Fruit fly (Drosophila melanogaster) whole organism, adult: ENCODE measurements around the gene Bx42.

Experiments
- CG11617 ChIP-seq: fragments of 200-800 bp; sonication (Bioruptor generic); optimal IDR thresholded peaks from 2 replicates; lab custom pipeline; 2017; ENCODE audit warnings: mild to moderate bottlenecking, missing biosample characterization, missing genetic modification reagents, missing genetic modification characterization
- CG12768 ChIP-seq: fragments of 200-800 bp; sonication (Bioruptor generic); optimal IDR thresholded peaks from 2 replicates; lab custom pipeline; 2017; ENCODE audit warnings: missing biosample characterization, missing genetic modification characterization, mild to moderate bottlenecking, moderate library complexity, missing genetic modification reagents
- CG33017 ChIP-seq: fragments of 200-800 bp; sonication (Bioruptor generic); optimal IDR thresholded peaks from 2 replicates; lab custom pipeline; 2018; ENCODE audit warnings: missing biosample characterization, mild to moderate bottlenecking, missing genetic modification characterization, moderate library complexity
- CG7101 ChIP-seq: fragments of 200-800 bp; sonication (Bioruptor generic); optimal IDR thresholded peaks from 2 replicates; lab custom pipeline; 2018; ENCODE audit warnings: missing biosample characterization, mild to moderate bottlenecking, missing genetic modification characterization, moderate library complexity
- Clk ChIP-seq: fragments of 200-800 bp; sonication (Bioruptor generic); optimal IDR thresholded peaks from 2 replicates; lab custom pipeline; 2017; ENCODE audit warnings: missing biosample characterization, missing genetic modification characterization
- cic ChIP-seq: fragments of 200-800 bp; sonication (Bioruptor generic); optimal IDR thresholded peaks from 2 replicates; lab custom pipeline; 2017; ENCODE audit warnings: missing biosample characterization, mild to moderate bottlenecking, missing genetic modification characterization, moderate library complexity
- cnc ChIP-seq, 2 experiments: fragments of >200 bp; optimal IDR thresholded peaks; 2 replicates each; lab custom pipeline; 2017
- kay ChIP-seq: fragments of 200-800 bp; sonication (Bioruptor generic); peaks from one replicate; lab custom pipeline; 2016; ENCODE audit warnings: missing biosample characterization, missing genetic modification characterization, borderline replicate concordance
- ovo ChIP-seq: fragments of 200-800 bp; sonication (Bioruptor generic); optimal IDR thresholded peaks from 2 replicates; lab custom pipeline; 2016; ENCODE audit warnings: missing biosample characterization, missing genetic modification characterization

DNA sequence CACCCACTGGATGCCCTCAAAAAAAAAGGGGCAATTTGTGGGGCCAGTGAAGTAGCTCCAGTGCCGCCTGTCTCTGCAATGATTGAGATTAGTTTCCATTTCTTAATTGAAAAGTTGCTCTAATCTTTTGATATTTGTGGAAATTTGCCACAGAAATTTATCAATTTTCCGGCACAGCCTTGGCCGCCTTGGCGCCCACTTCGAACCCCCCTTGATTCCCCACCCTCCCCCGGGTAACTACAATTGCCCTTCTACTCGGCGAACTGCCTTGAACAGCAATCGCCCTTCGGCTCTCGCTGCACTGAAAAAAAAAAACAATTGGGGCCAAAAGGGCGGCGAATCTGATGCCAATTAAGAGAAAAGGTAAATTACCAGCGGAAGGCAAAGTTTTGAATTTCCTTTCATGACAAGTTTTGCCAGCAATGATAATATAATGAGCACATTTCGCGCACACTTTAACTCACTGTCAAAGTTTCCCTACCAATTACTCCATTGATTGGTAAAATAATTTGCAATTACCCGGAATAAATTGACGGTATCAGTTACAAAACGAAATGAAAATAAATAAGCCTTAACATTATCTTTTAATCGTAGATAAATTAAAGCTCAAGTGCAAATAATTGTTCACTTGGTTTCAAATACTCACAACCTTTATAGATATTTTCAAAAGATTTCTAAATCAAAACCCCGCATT, 13.4 kb upstream of the Bx42 start:
- TF ChIP-seq Clk (GFP tag; lab: Kevin White, UChicago) (no peak), kay (GFP tag; lab: Kevin White, UChicago) (no peak), ovo (GFP tag; lab: Kevin White, UChicago) (no peak), CG11617 (GFP tag; lab: Kevin White, UChicago) (no peak), CG7101 (tag; lab: Kevin White, UChicago) (no peak), cnc (optimal IDR thresholded peaks at IDR 0.05; lab: Kevin White, UChicago) (no peak), CG12768 (no peak), cic (no peak), CG33017 (no peak)
